Worm (Caenorhabditis elegans) whole organism, early embryonic: ENCODE results near the gene Y116A8C.38.
"Not testable (repeated sequence)": the region's sequence is repeated elsewhere in the genome, so short reads cannot be mapped to it uniquely, and the experiment has no call there.

Experiments used
- B0310.2 ChIP-seq: sonication (generic microtip); optimal IDR thresholded peaks from 2 replicates; lab custom pipeline; 2016; ENCODE audit warnings: mild to moderate bottlenecking, missing genetic modification characterization, missing compliant biosample characterization
- F13C5.2 ChIP-seq: sonication (generic microtip); optimal IDR thresholded peaks from 2 replicates; lab custom pipeline; 2017; ENCODE audit warnings: mild to moderate bottlenecking, missing genetic modification characterization, inconsistent platforms, missing compliant biosample characterization
- aly-1 ChIP-seq: sonication (generic microtip); optimal IDR thresholded peaks from 2 replicates; lab custom pipeline; 2016; ENCODE audit warnings: missing genetic modification characterization, missing compliant biosample characterization
- ama-1 ChIP-seq: fragments of 150-350 bp; optimal IDR thresholded peaks from 2 replicates; lab custom pipeline; 2014
- ceh-13 ChIP-seq: fragments of 200-800 bp; sonication (Bioruptor generic); optimal IDR thresholded peaks from 2 replicates; lab custom pipeline; 2018; ENCODE audit warnings: mild to moderate bottlenecking, missing genetic modification characterization, missing compliant biosample characterization
- ceh-36 ChIP-seq: sonication (generic microtip); optimal IDR thresholded peaks from 2 replicates; lab custom pipeline; 2016; ENCODE audit warnings: missing genetic modification characterization, inconsistent platforms, missing compliant biosample characterization
- ets-7 ChIP-seq: sonication (generic microtip); optimal IDR thresholded peaks from 2 replicates; lab custom pipeline; 2016; ENCODE audit warnings: missing genotype, missing genetic modification characterization, missing compliant biosample characterization
- flt-1 ChIP-seq: fragments of 200-800 bp; sonication (Bioruptor generic); IDR thresholded peaks from 2 replicates; pipeline ENCODE4 v1.3.6; 2022; ENCODE audit warnings: missing genetic modification characterization, missing compliant biosample characterization
- hmbx-1 ChIP-seq: sonication (generic microtip); optimal IDR thresholded peaks from 2 replicates; lab custom pipeline; 2016; ENCODE audit warnings: mild to moderate bottlenecking, missing genetic modification characterization, missing compliant biosample characterization
- hmg-4 ChIP-seq: fragments of 200-800 bp; sonication (Bioruptor generic); optimal IDR thresholded peaks from 2 replicates; lab custom pipeline; 2018; ENCODE audit warnings: mild to moderate bottlenecking, missing genetic modification characterization, missing compliant biosample characterization
- hnd-1 ChIP-seq: sonication (generic microtip); optimal IDR thresholded peaks from 2 replicates; lab custom pipeline; 2016; ENCODE audit warnings: missing genetic modification characterization, missing compliant biosample characterization
- pes-1 ChIP-seq: fragments of 200-800 bp; sonication (Bioruptor generic); IDR thresholded peaks from 2 replicates; pipeline ENCODE4 v1.3.6; 2022; ENCODE audit warnings: missing genetic modification reagents, missing genetic modification characterization, missing compliant biosample characterization
- scrt-1 ChIP-seq: fragments of 200-800 bp; sonication (Bioruptor generic); IDR thresholded peaks from 2 replicates; pipeline ENCODE4 v1.3.6; 2022; ENCODE audit warnings: missing genetic modification characterization, missing compliant biosample characterization
- sea-1 ChIP-seq: fragments of 200-800 bp; sonication (Bioruptor generic); conservative IDR thresholded peaks from 2 replicates; pipeline ENCODE4 v1.3.6; 2022; ENCODE audit warnings: missing genetic modification characterization, missing compliant biosample characterization
- tbx-11 ChIP-seq: fragments of 200-800 bp; sonication (Bioruptor generic); IDR thresholded peaks from 2 replicates; pipeline ENCODE4 v1.3.6; 2022; ENCODE audit warnings: missing genetic modification characterization, missing compliant biosample characterization
- tbx-37 ChIP-seq: fragments of 200-800 bp; sonication (Bioruptor generic); conservative IDR thresholded peaks from 2 replicates; pipeline ENCODE4 v1.3.6; 2022; ENCODE audit warnings: missing genetic modification reagents, missing genetic modification characterization, missing compliant biosample characterization
- tra-4 ChIP-seq: sonication (generic microtip); optimal IDR thresholded peaks from 2 replicates; lab custom pipeline; 2017; ENCODE audit warnings: missing genetic modification characterization, missing compliant biosample characterization

The Y116A8C.38 gene

DNA sequence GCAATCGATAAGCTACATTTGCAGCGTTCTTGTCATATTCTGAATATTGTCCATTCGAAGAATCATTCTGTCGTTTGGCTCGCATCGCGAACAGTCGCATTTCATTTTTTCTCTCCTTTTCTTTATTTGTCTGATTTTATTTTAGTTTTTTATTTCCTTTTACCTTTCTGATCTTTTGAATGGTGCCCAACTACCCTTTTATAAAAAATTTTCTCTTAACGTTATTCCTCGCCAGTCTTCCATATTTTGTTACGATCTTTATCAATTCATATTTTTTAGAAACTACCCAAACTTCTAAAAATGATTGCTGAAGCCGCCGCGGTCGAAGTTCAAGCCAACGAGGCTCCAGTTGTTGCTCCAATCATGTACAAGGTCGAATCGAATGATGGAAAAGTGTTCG lies 31.9 kb downstream of the Y116A8C.38 start, which contains the start of gene skr-9:
Gene skr-9, plus strand, starts transcription at position 301 of the 400 bp plus-strand sequence.
- not testable (repeated sequence) for TF ChIP-seq ama-1 (lab: Kevin White, UChicago); aly-1 (tag; lab: Kevin White, UChicago); pes-1 (GFP tag; lab: Robert Waterston, UW)

DNA sequence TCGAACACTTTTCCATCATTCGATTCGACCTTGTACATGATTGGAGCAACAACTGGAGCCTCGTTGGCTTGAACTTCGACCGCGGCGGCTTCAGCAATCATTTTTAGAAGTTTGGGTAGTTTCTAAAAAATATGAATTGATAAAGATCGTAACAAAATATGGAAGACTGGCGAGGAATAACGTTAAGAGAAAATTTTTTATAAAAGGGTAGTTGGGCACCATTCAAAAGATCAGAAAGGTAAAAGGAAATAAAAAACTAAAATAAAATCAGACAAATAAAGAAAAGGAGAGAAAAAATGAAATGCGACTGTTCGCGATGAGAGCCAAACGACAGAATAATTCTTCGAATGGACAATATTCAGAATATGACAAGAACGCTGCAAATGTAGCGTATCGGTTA lies 34.4 kb downstream of the Y116A8C.38 start, which contains the start of gene skr-8:
Gene skr-8, minus strand, starts transcription at position 101 of the 400 bp plus-strand sequence.
- not testable (repeated sequence) for TF ChIP-seq sea-1 (GFP tag; lab: Robert Waterston, UW); hmbx-1; ceh-13 (GFP tag; lab: Kevin White, UChicago)

DNA sequence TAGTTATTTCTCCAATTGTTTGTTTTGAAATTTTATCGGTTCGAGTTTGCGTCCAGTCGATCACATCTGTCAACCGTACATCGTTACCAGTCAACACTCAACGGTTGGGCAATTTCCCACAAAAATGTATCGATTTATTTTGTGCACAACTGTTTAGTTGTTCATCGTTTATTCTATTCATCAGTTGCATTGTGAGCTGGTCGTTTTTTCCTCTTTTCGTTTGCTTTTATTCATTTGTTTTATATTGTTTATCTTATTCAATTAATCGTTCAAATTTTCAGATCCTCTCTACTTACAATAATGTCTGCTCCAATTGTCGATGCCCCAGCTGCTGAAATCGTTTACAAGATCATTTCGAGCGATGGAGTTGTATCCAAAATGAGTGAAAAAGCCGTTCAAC lies 35.6 kb downstream of the Y116A8C.38 start, which contains the start of gene skr-12:
Gene skr-12, plus strand, starts transcription at position 301 of the 400 bp plus-strand sequence.
- TF ChIP-seq B0310.2 (tag; lab: Kevin White, UChicago), result no peak
- no peak for TF ChIP-seq ceh-36 (tag; lab: Kevin White, UChicago)
- no peak for TF ChIP-seq aly-1 (tag; lab: Kevin White, UChicago)
- no peak for TF ChIP-seq ama-1 (lab: Kevin White, UChicago)
- TF ChIP-seq hmbx-1, result no peak
- TF ChIP-seq hmg-4, result no peak
- no peak for TF ChIP-seq hnd-1 (tag; lab: Kevin White, UChicago)
- TF ChIP-seq flt-1 (GFP tag; lab: Robert Waterston, UW), result no peak
- no peak for TF ChIP-seq F13C5.2 (tag; lab: Kevin White, UChicago)
- no peak for TF ChIP-seq sea-1 (GFP tag; lab: Robert Waterston, UW)
- no peak for TF ChIP-seq pes-1 (GFP tag; lab: Robert Waterston, UW)
- no peak for TF ChIP-seq ceh-13 (GFP tag; lab: Kevin White, UChicago)
- TF ChIP-seq tbx-11, result no peak
- TF ChIP-seq tra-4 (tag; lab: Kevin White, UChicago), result no peak
- no peak for TF ChIP-seq tbx-37 (GFP tag; lab: Robert Waterston, UW)
- no peak for TF ChIP-seq ets-7
- no peak for TF ChIP-seq scrt-1 (GFP tag; lab: Robert Waterston, UW)

DNA sequence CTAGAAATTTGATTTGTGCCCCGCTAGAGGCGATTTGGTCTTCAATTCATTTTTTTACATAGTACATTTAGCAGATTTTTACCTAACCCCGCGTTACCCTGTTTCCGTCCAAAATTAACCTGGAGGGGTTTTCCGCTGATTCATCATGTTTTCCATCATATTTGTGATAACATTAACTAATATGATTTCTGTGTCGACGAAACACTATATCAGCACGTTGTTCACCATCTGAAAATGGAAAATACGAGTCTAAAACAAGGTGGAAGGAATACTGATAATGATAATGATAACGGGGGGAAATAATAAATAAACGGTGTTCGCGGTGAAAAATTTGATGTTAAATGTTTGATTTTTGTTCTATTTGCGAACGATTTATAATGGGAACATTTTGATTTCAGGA lies 40.4 kb downstream of the Y116A8C.38 start:
- TF ChIP-seq tra-4 (tag; lab: Kevin White, UChicago), result no peak
- no peak for TF ChIP-seq ceh-13 (GFP tag; lab: Kevin White, UChicago)
- no peak for TF ChIP-seq flt-1 (GFP tag; lab: Robert Waterston, UW)
- no peak for TF ChIP-seq B0310.2 (tag; lab: Kevin White, UChicago)
- TF ChIP-seq scrt-1 (GFP tag; lab: Robert Waterston, UW), result no peak
- TF ChIP-seq hmbx-1, result no peak
- TF ChIP-seq sea-1 (GFP tag; lab: Robert Waterston, UW), result no peak
- TF ChIP-seq tbx-11, result no peak
- no peak for TF ChIP-seq F13C5.2 (tag; lab: Kevin White, UChicago)
- no peak for TF ChIP-seq pes-1 (GFP tag; lab: Robert Waterston, UW)
- no peak for TF ChIP-seq hmg-4
- TF ChIP-seq tbx-37 (GFP tag; lab: Robert Waterston, UW), result no peak
- TF ChIP-seq ama-1 (lab: Kevin White, UChicago), result no peak
- no peak for TF ChIP-seq aly-1 (tag; lab: Kevin White, UChicago)
- TF ChIP-seq ets-7, result no peak
- no peak for TF ChIP-seq hnd-1 (tag; lab: Kevin White, UChicago)
- TF ChIP-seq ceh-36 (tag; lab: Kevin White, UChicago), result no peak

- no peak for TF ChIP-seq ets-7
Measured at ce11 chrIV:17174087-17174486, 42.7 kb downstream of the Y116A8C.38 start.

ce11 chrIV:17174980-17175379 lies 43.6 kb downstream of the Y116A8C.38 start:
- TF ChIP-seq tra-4 (tag; lab: Kevin White, UChicago), result no peak
- TF ChIP-seq aly-1 (tag; lab: Kevin White, UChicago), result no peak
- TF ChIP-seq flt-1 (GFP tag; lab: Robert Waterston, UW), result no peak
- TF ChIP-seq ets-7, result no peak
- no peak for TF ChIP-seq scrt-1 (GFP tag; lab: Robert Waterston, UW)
- no peak for TF ChIP-seq hnd-1 (tag; lab: Kevin White, UChicago)
- no peak for TF ChIP-seq B0310.2 (tag; lab: Kevin White, UChicago)
- no peak for TF ChIP-seq pes-1 (GFP tag; lab: Robert Waterston, UW)
- no peak for TF ChIP-seq tbx-37 (GFP tag; lab: Robert Waterston, UW)
- TF ChIP-seq hmg-4, result no peak
- TF ChIP-seq ama-1 (lab: Kevin White, UChicago), result no peak
- TF ChIP-seq ceh-13 (GFP tag; lab: Kevin White, UChicago), result no peak
- no peak for TF ChIP-seq ceh-36 (tag; lab: Kevin White, UChicago)
- no peak for TF ChIP-seq F13C5.2 (tag; lab: Kevin White, UChicago)
- TF ChIP-seq hmbx-1, result no peak

ce11 chrIV:17176177-17176576 lies 44.8 kb downstream of the Y116A8C.38 start, which contains the start of gene C52D10.3:
C52D10.3 (plus strand) TSS chrIV:17176477.
- TF ChIP-seq hnd-1 (tag; lab: Kevin White, UChicago) (no peak), F13C5.2 (tag; lab: Kevin White, UChicago) (no peak), tra-4 (tag; lab: Kevin White, UChicago) (no peak), ama-1 (lab: Kevin White, UChicago) (no peak), ets-7 (no peak), ceh-13 (GFP tag; lab: Kevin White, UChicago) (no peak), scrt-1 (GFP tag; lab: Robert Waterston, UW) (no peak), aly-1 (tag; lab: Kevin White, UChicago) (no peak), sea-1 (GFP tag; lab: Robert Waterston, UW) (no peak), flt-1 (GFP tag; lab: Robert Waterston, UW) (no peak), tbx-11 (no peak), hmbx-1 (no peak), B0310.2 (tag; lab: Kevin White, UChicago) (no peak), hmg-4 (no peak), ceh-36 (tag; lab: Kevin White, UChicago) (no peak), pes-1 (GFP tag; lab: Robert Waterston, UW) (no peak)
